Worm (Caenorhabditis elegans): ENCODE data around the gene sftb-1.

DNA sequence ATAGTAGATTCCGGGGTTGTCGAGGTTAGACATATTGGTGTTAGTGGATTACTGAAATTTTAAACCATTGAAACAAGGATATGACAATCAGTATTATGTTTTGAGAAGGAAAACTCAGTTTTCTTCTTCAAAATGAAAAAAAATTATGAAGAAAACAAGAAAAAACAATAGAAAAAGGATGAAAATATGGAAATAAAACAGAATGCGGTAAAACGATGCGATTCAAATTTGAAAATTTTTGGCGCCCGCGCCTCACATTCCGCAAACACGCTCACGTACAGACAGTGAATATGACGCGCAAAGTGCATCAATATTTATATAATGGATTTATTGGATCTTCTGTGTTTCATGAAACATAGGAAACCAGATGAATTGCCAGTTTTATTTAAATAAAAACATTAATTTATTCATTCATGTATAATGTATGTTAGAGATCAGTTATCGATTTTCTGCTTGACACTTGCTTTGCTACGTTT lies 22.2 kb upstream of the sftb-1 start, which contains the start of gene mcm-5:
- TF ChIP-seq ceh-9 (tag; optimal IDR thresholded peaks at IDR 0.05) (no peak), R02D3.7 (tag; optimal IDR thresholded peaks at IDR 0.05) (no peak), fkh-10 (GFP tag; optimal IDR thresholded peaks at IDR 0.05) (no peak), nfya-1 (tag; optimal IDR thresholded peaks at IDR 0.05; ENCODE audit: insufficient read depth) (peak; percentile 56)
